Worm (Caenorhabditis elegans) whole organism, L4/young adult: Measurements from ENCODE around the gene T26C5.5.

Experiments
- W03F9.2 ChIP-seq: fragments of 150-350 bp; optimal IDR thresholded peaks from 2 replicates; lab custom pipeline; 2014; ENCODE audit warnings: missing biosample characterization, missing genetic modification characterization
- dao-5 ChIP-seq: sonication (generic microtip); optimal IDR thresholded peaks from 2 replicates; lab custom pipeline; 2016; ENCODE audit warnings: missing genotype, missing genetic modification characterization, moderate library complexity, missing compliant biosample characterization
- him-1 ChIP-seq: sonication (generic microtip); optimal IDR thresholded peaks from 2 replicates; lab custom pipeline; 2016; ENCODE audit warnings: missing genotype, missing genetic modification reagents, missing genetic modification characterization, missing compliant biosample characterization

Gene T26C5.5

DNA sequence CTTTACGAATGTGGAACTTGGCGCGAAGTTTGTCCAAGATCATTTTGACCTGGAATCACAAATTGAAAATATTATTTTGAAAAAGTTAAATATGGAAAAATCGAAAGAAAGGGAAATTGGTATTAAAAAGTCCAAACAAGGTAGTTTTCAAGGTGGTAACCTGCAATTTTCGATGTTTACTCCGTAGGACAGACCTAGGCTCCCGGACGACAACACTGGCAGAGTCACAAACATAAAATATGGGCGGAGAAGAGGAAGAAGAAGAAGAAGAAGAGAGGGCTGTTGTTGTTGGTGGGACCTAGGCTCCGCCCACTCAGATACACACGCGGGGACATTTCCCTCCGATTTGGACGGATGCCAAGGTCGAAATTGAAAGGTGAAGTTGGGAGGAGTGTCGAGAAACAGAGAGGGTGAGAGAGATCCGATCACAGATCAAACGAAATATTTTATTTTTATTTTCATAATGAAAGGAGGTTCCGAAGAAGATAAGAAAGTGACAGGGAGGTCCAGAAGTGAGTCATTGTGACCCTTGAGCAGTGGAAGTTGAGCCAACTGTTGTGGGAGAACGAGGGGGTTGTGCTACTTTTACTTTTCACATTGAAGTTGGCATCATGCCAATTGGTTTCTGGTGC, 15.5 kb upstream of the T26C5.5 start, which contains the start of gene aqp-2:
aqp-2 (minus strand) TSS at position 51 of the 632 bp plus-strand sequence.
- TF ChIP-seq him-1 (tag; lab: Kevin White, UChicago) (no peak), dao-5 (tag; lab: Kevin White, UChicago) (no peak), W03F9.2 (tag; lab: Kevin White, UChicago) (no peak)

DNA sequence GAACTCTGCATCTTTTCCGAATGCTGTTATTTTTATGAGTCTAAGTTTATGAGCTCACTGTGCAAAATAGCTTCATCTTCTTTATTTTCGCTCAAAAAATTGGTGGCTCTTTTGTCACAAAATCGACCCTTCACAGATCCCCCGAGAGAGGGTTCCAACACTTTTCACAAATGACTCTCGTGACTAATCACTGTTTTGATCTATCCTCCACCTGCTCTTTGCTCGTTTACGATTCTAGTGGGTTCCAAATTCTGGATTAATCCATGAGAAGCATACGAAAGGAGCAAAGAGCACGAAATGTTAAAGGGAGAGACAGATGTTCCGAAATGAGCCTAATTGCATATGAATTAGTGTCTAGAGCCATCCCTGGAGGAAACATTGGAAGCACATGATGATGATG, 14.9 kb upstream of the T26C5.5 start:
- TF ChIP-seq W03F9.2 (tag; lab: Kevin White, UChicago): no peak
- TF ChIP-seq dao-5 (tag; lab: Kevin White, UChicago): no peak
- no peak for TF ChIP-seq him-1 (tag; lab: Kevin White, UChicago)

DNA sequence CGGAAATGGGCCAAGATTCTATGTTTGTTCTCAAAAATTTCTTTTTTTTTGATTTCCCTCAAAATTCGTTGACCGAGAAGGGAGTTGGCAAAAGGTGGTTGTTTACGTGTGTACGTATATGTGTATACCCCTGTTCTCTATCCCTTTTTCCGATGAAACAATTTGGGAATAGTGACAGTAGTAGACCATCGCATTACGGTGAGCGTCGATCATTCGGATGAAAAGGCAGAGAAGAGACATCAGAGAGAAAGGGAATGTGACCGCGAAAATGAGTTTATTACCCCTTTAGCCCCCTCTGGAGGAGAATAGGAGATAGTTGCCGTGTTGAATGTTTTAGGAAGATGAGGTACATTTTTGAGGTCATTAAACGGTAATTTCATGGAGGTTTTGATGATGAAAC, 13.5 kb upstream of the T26C5.5 start:
- TF ChIP-seq him-1 (tag; lab: Kevin White, UChicago) (no peak), dao-5 (tag; lab: Kevin White, UChicago) (no peak), W03F9.2 (tag; lab: Kevin White, UChicago) (no peak)

DNA sequence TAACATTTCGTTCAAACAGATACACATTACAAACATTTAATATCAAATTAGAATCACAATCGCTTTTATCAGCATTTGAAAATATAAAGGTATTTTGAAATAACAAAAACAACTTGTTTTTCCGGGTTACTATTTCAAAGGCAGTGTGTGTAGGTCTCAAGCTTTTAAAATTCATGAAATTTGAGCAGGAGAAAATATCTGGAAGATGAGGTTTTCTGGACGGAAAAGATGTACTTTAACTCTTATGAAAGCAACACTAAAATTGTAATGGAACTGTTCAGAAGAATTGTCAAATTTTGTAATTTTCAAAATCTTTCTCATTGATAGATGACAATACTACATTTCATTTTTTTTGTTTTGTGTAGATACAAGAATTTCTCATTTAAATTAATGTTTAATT, 12.0 kb upstream of the T26C5.5 start:
- TF ChIP-seq W03F9.2 (tag; lab: Kevin White, UChicago) (no peak), him-1 (tag; lab: Kevin White, UChicago) (no peak), dao-5 (tag; lab: Kevin White, UChicago) (no peak)

DNA sequence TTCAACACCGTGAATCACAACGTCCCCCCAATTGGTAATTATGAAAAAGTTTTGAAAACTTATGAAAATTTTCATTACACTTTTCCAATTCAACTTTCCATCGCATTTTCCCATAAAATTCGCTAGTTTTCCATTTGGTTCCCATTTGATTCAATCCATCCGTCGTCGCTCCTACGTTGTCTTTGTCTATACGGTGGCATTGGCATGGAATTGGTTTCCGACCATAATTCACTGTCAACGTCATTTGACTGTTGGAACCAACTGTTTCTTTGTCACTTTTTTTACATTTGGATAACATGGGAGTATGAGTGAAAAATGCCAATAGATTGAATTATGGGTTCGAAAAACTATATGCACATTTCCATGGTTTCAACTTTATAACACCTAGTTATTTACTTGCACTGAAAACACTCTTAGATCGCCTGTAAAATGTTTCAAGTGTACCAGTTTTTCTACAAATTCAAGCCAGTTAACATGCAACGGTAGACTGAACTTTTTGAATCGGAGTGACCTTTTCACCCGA, 11.5 kb upstream of the T26C5.5 start:
- TF ChIP-seq him-1 (tag; lab: Kevin White, UChicago) (no peak), dao-5 (tag; lab: Kevin White, UChicago) (no peak), W03F9.2 (tag; lab: Kevin White, UChicago) (no peak)

DNA sequence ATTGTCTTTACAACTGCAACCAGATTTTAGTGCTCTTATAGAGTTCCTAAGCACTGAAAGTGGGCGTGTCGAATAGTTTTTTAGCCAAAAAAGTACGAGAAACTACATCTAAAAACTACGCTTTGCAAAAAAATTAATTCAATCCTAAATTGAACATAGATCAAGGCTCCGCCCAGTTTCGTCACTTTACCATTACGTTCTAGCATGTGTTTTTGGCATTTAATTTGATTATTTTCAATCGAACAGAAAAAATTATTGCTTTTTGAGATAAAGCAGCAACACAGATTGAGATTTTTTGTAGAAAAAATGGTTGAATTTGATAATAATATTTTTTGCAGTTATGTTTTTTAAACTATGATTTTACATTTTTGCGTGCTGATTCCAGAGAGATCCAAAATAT, 7.6 kb upstream of the T26C5.5 start, which contains the start of gene nlp-82:
nlp-82 (minus strand) TSS at position 101 of the 400 bp plus-strand sequence.
- no peak for TF ChIP-seq dao-5 (tag; lab: Kevin White, UChicago)
- TF ChIP-seq him-1 (tag; lab: Kevin White, UChicago): no peak
- no peak for TF ChIP-seq W03F9.2 (tag; lab: Kevin White, UChicago)

DNA sequence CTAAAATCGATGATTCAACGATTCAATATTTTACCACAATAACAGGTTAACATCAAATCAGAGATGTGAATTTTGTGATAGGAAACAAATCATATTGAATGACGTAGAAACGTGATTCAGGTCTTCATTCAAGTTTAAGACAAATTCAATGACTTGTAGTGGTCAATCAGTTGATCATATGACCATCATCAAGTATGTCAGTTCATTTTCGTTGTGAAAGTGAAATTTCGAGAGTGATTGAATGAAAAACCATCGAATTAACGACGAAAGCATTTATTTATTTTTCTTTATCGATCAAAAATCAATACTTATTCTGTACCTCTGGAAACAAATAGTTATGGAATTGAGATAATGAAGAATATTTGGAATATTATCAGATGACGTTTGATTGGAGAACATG, 5.0 kb upstream of the T26C5.5 start:
- TF ChIP-seq him-1 (tag; lab: Kevin White, UChicago) (no peak), dao-5 (tag; lab: Kevin White, UChicago) (no peak), W03F9.2 (tag; lab: Kevin White, UChicago) (no peak)

DNA sequence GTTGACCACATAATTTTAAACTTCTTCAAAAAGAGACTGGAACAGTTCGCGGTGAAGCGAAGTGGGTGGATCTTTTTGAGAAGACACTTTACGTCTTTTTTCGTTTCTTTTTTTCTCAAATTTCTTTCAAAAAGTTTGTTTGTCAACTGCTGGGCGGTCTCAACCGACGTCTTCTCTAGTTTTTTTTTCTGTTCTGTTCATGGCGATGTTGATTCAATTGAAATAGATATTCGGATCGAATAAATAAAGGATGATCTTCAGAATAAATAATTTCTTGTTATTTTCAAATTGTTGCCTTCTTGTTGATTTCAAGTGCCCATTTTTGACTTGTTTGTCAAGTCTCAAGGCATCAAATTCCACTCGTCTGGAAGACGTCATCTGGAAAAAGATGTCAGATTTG, 3.9 kb upstream of the T26C5.5 start, which contains the start of gene T26C5.4:
T26C5.4 (minus strand) TSS at position 101 of the 400 bp plus-strand sequence.
- no peak for TF ChIP-seq W03F9.2 (tag; lab: Kevin White, UChicago)
- no peak for TF ChIP-seq him-1 (tag; lab: Kevin White, UChicago)
- TF ChIP-seq dao-5 (tag; lab: Kevin White, UChicago): no peak

DNA sequence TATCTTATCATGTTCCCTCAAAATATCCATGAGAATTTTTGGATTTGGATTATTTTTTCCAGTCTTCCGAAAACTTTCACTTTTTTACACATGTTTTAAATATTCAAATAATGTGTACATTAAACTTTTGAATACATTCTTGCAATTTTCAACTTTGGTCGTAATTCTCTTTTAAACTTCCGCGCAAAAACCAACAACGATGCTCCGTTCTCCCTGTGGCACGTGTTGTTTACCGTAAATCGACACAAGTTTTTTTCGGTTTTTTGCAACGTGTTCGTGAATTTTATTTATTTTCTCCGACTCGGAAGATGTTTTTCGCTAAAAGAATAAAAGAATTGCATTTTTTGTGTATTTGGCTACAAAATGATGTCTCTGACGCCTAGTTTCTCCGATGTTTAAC, 3.7 kb downstream of the T26C5.5 start:
- TF ChIP-seq W03F9.2 (tag; lab: Kevin White, UChicago) (no peak), dao-5 (tag; lab: Kevin White, UChicago) (no peak), him-1 (tag; lab: Kevin White, UChicago) (no peak)

DNA sequence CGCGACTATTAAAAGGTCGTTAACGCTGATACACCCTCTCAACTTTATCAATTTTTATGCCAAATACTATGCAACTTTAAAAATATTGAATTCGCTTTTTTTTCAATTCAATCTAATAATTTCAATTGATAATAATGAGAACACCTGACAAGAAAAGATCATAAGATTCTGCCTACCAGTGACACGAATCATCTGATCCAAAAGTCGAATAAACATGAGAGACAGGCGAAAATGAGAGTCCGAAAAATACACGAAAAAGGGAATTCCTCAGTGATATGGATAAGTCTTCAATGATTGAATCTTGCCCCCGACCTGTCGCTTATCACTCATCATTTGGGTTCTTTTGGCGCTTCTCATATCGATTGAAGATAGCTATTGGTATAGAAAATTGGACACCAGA, 4.9 kb downstream of the T26C5.5 start:
- TF ChIP-seq W03F9.2 (tag; lab: Kevin White, UChicago) (no peak), dao-5 (tag; lab: Kevin White, UChicago) (no peak)

DNA sequence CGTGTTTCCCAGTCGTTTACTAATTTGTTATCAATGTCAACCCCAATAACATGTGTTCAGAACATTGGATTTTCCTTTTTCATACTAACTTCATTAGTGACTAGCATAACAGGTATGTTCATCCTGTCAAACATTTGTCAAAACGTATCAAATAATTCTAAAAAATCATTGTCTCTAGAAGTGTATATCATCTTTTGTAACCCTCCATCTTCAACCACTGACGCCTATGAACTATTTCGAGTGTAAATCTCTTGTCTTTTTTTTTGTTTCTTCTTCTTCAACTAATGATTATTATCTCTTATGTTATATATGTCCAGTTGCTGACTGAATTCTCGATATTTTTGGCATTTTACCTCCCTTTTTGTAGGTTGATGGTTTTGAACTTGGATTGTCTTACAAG, 8.8 kb downstream of the T26C5.5 start:
- TF ChIP-seq him-1 (tag; lab: Kevin White, UChicago): no peak
- no peak for TF ChIP-seq W03F9.2 (tag; lab: Kevin White, UChicago)
- TF ChIP-seq dao-5 (tag; lab: Kevin White, UChicago): no peak

DNA sequence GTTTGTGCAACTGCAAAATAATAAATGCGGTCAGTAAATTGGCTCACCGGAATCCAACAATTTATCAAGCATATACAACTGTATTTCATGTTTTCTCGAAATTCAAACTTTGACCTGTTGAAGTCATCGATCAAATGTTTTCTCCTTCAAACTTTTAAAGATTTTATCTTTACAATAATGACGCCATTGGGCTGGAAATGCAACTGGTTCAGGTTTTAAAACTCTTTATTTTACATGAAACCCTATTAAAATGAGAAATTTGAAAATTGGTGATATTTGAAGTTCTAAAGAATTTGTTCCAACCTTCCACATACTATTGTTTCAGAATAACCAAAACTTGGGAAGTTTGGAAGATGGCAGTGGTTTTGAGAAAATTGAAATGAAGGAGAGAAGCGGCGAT, 9.6 kb downstream of the T26C5.5 start:
- TF ChIP-seq W03F9.2 (tag; lab: Kevin White, UChicago): no peak
- TF ChIP-seq him-1 (tag; lab: Kevin White, UChicago): no peak
- TF ChIP-seq dao-5 (tag; lab: Kevin White, UChicago): no peak

DNA sequence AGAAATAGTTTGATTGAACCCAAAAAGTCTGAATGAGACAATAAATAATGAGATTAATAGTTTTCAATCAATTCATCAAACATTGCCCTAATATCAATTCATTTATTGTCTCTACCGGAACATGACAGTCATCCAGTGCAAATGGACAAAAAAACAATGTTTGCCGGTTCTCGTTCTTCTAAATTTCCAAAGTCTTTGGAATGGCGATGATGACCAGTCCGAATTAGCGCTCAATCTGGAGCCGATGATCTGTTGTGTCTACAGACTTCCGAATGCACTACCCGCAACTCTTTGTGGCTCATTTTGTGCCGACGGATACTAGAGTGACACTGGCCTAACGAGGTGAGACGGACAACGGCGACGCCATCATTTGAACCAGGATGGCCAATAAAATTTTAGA, 10.3 kb downstream of the T26C5.5 start, which contains the start of gene T26C5.3:
T26C5.3 (plus strand) TSS at position 301 of the 400 bp plus-strand sequence.
- TF ChIP-seq dao-5 (tag; lab: Kevin White, UChicago): no peak
- TF ChIP-seq W03F9.2 (tag; lab: Kevin White, UChicago): no peak
- no peak for TF ChIP-seq him-1 (tag; lab: Kevin White, UChicago)

DNA sequence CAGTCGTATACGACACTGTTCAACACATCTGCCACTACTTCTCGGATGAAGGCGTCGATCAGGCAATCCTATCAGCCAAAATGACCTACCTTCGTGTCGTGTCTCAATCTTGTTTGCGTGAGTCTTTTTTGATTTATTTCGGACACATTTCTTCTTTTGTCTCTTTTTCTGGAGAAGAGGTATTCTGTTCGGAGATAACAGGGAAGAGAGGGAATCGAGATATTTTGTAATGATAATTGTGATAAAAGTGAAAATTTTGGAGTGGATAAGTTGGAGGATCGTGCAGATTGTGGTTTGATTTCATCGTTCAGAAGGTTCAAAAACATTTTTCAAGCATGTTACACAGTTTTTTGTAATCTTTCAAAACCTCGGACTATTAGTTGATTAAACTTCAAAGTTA, 12.7 kb downstream of the T26C5.5 start:
- TF ChIP-seq dao-5 (tag; lab: Kevin White, UChicago): no peak
- TF ChIP-seq him-1 (tag; lab: Kevin White, UChicago): no peak
- no peak for TF ChIP-seq W03F9.2 (tag; lab: Kevin White, UChicago)
